Fruit fly (Drosophila melanogaster) whole organism, pupa: Measurements from ENCODE around the gene RabGGTb.
A peak's percentile ranks its signal among the peaks of the same experiment; 100 is the strongest.

Experiments
- CG10348 ChIP-seq: fragments of 200-800 bp; sonication (Bioruptor generic); IDR thresholded peaks from 2 replicates; pipeline ENCODE4 v1.3.6; 2022; ENCODE audit warnings: missing biosample characterization, missing genetic modification characterization
- CG12605 ChIP-seq: fragments of 200-800 bp; sonication (Bioruptor generic); IDR thresholded peaks from 2 replicates; pipeline ENCODE4 v1.3.6; 2022; ENCODE audit warnings: missing biosample characterization, missing genetic modification characterization
- CG13204 ChIP-seq: fragments of 200-800 bp; sonication (Bioruptor generic); optimal IDR thresholded peaks from 2 replicates; lab custom pipeline; 2018; ENCODE audit warnings: missing biosample characterization, mild to moderate bottlenecking, missing genetic modification characterization, moderate library complexity
- CG14655 ChIP-seq: fragments of 200-800 bp; sonication (Bioruptor generic); optimal IDR thresholded peaks from 3 replicates; lab custom pipeline; 2017; ENCODE audit warnings: mild to moderate bottlenecking, missing biosample characterization, missing genetic modification reagents, missing genetic modification characterization
- CG15710 ChIP-seq: fragments of 200-800 bp; sonication (Bioruptor generic); optimal IDR thresholded peaks from 2 replicates; lab custom pipeline; 2018; ENCODE audit warnings: missing biosample characterization, mild to moderate bottlenecking, missing genetic modification characterization, moderate library complexity
- CG17806 ChIP-seq: fragments of 200-800 bp; sonication (Bioruptor generic); optimal IDR thresholded peaks from 2 replicates; lab custom pipeline; 2018; ENCODE audit warnings: missing biosample characterization, mild to moderate bottlenecking, missing genetic modification characterization, moderate library complexity
- CG32121 ChIP-seq: fragments of 200-800 bp; sonication (Bioruptor generic); IDR thresholded peaks from 2 replicates; pipeline ENCODE4 v1.3.6; 2022; ENCODE audit warnings: missing biosample characterization, missing genetic modification characterization
- CG34367 ChIP-seq: fragments of 200-800 bp; sonication (Bioruptor generic); optimal IDR thresholded peaks from 2 replicates; lab custom pipeline; 2018; ENCODE audit warnings: missing biosample characterization, mild to moderate bottlenecking, missing genetic modification characterization
- CG4496 ChIP-seq: fragments of 200-800 bp; sonication (Bioruptor generic); IDR thresholded peaks from 3 replicates; pipeline ENCODE4 v1.3.6; 2022; ENCODE audit warnings: missing biosample characterization, missing genetic modification characterization
- CG8159 ChIP-seq: fragments of 200-800 bp; sonication (Bioruptor generic); optimal IDR thresholded peaks from 3 replicates; lab custom pipeline; 2018; ENCODE audit warnings: missing biosample characterization, mild to moderate bottlenecking, missing genetic modification characterization, moderate library complexity
- CG8301 ChIP-seq: fragments of 200-800 bp; sonication (Bioruptor generic); optimal IDR thresholded peaks from 2 replicates; lab custom pipeline; 2018; ENCODE audit warnings: missing biosample characterization, mild to moderate bottlenecking, missing genetic modification characterization
- CG9948 ChIP-seq: fragments of 200-800 bp; sonication (Bioruptor generic); optimal IDR thresholded peaks from 2 replicates; lab custom pipeline; 2018; ENCODE audit warnings: missing biosample characterization, mild to moderate bottlenecking, missing genetic modification characterization, moderate library complexity
- D1 ChIP-seq: fragments of 200-800 bp; sonication (Bioruptor generic); optimal IDR thresholded peaks from 2 replicates; lab custom pipeline; 2018; ENCODE audit warnings: missing biosample characterization, mild to moderate bottlenecking, missing genetic modification characterization, moderate library complexity
- EcR ChIP-seq: fragments of 200-800 bp; sonication (Bioruptor generic); optimal IDR thresholded peaks from 3 replicates; lab custom pipeline; 2019; ENCODE audit warnings: missing biosample characterization, missing genetic modification characterization, mild to moderate bottlenecking, moderate library complexity, missing genetic modification reagents
- Ets98B ChIP-seq: fragments of 200-800 bp; sonication (Bioruptor generic); IDR thresholded peaks from 2 replicates; pipeline ENCODE4 v1.3.6; 2022; ENCODE audit warnings: missing biosample characterization, missing genetic modification characterization
- Pif1A ChIP-seq: fragments of 200-800 bp; sonication (Bioruptor generic); optimal IDR thresholded peaks from 3 replicates; lab custom pipeline; 2016; ENCODE audit warnings: missing biosample characterization, missing genetic modification characterization
- Pif1B ChIP-seq: fragments of 200-800 bp; sonication (Bioruptor generic); optimal IDR thresholded peaks from 3 replicates; lab custom pipeline; 2016; ENCODE audit warnings: missing biosample characterization, missing genetic modification characterization
- Snoo ChIP-seq: fragments of 200-800 bp; sonication (Bioruptor generic); optimal IDR thresholded peaks from 3 replicates; lab custom pipeline; 2017; ENCODE audit warnings: missing biosample characterization, mild to moderate bottlenecking, missing genetic modification characterization, inconsistent platforms
- fd96Ca ChIP-seq: fragments of 200-800 bp; sonication (Bioruptor generic); IDR thresholded peaks from 3 replicates; pipeline ENCODE4 v1.3.6; 2022; ENCODE audit warnings: missing biosample characterization, missing genetic modification characterization
- gl ChIP-seq: fragments of 200-800 bp; sonication (Bioruptor generic); optimal IDR thresholded peaks from 2 replicates; lab custom pipeline; 2018; ENCODE audit warnings: missing biosample characterization, mild to moderate bottlenecking, missing genetic modification characterization
- rn ChIP-seq: fragments of 200-800 bp; sonication (Bioruptor generic); IDR thresholded peaks from 2 replicates; pipeline ENCODE4 v1.3.6; 2022; ENCODE audit warnings: missing biosample characterization, missing genetic modification characterization

The RabGGTb gene

dm6 chr2L:2862621-2862962 is 16.3 kb upstream of the RabGGTb start:
- no peak for TF ChIP-seq CG32121 (GFP tag; lab: Robert Waterston, UW)
- no peak for TF ChIP-seq Pif1A (GFP tag; lab: Kevin White, UChicago)
- no peak for TF ChIP-seq CG12605 (GFP tag; lab: Robert Waterston, UW)
- TF ChIP-seq CG9948 (tag; lab: Kevin White, UChicago) = no peak
- no peak for TF ChIP-seq Pif1B (GFP tag; lab: Kevin White, UChicago)
- no peak for TF ChIP-seq CG17806 (tag; lab: Kevin White, UChicago)
- TF ChIP-seq rn (GFP tag; lab: Robert Waterston, UW) = no peak
- no peak for TF ChIP-seq EcR (GFP tag; lab: Kevin White, UChicago)
- no peak for TF ChIP-seq Ets98B (GFP tag; lab: Robert Waterston, UW)
- no peak for TF ChIP-seq CG34367 (tag; lab: Kevin White, UChicago)

DNA sequence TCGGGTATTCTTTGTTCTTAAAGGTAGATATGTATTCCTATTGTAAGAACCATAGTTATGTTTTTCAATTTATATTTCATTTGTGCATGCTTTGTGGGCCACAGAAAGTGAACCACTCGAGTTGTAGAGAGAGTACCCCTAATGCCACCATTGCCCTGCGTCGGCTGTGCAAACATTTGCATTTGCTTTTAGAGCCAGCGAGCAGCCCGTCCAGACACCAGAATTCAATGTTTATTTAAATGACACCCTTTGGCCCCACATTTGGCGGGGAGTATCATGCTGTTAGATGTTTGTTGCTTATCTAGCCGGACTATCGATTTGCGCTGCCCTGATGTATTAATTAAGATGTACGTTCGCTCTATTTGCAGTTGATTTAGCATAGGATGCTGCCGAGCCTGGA is 14.3 kb upstream of the RabGGTb start:
- TF ChIP-seq EcR (GFP tag; lab: Kevin White, UChicago) = no peak
- no peak for TF ChIP-seq Pif1B (GFP tag; lab: Kevin White, UChicago)
- TF ChIP-seq CG17806 (tag; lab: Kevin White, UChicago) = no peak
- TF ChIP-seq fd96Ca = no peak
- TF ChIP-seq CG13204 (GFP tag; lab: Kevin White, UChicago) = no peak

- TF ChIP-seq CG14655 = no peak
- TF ChIP-seq Snoo = no peak
- TF ChIP-seq CG12605 (GFP tag; lab: Robert Waterston, UW) = no peak
- TF ChIP-seq CG32121 (GFP tag; lab: Robert Waterston, UW) = no peak
- no peak for TF ChIP-seq Pif1B (GFP tag; lab: Kevin White, UChicago)
- TF ChIP-seq CG13204 (GFP tag; lab: Kevin White, UChicago) = no peak
- TF ChIP-seq Pif1A (GFP tag; lab: Kevin White, UChicago) = no peak
- TF ChIP-seq EcR (GFP tag; lab: Kevin White, UChicago) = no peak
- no peak for TF ChIP-seq fd96Ca
- no peak for TF ChIP-seq Ets98B (GFP tag; lab: Robert Waterston, UW)
- TF ChIP-seq CG9948 (tag; lab: Kevin White, UChicago) = no peak
- TF ChIP-seq D1 (tag; lab: Kevin White, UChicago) = no peak
- no peak for TF ChIP-seq CG17806 (tag; lab: Kevin White, UChicago)
- no peak for TF ChIP-seq CG8159 (tag; lab: Kevin White, UChicago)
- TF ChIP-seq CG15710 (tag; lab: Kevin White, UChicago) = no peak
- TF ChIP-seq CG4496 (GFP tag; lab: Robert Waterston, UW) = no peak
- no peak for TF ChIP-seq gl (tag; lab: Kevin White, UChicago)
These were observed 13.2 kb upstream of the RabGGTb start for dm6 chr2L:2865560-2866309.

DNA sequence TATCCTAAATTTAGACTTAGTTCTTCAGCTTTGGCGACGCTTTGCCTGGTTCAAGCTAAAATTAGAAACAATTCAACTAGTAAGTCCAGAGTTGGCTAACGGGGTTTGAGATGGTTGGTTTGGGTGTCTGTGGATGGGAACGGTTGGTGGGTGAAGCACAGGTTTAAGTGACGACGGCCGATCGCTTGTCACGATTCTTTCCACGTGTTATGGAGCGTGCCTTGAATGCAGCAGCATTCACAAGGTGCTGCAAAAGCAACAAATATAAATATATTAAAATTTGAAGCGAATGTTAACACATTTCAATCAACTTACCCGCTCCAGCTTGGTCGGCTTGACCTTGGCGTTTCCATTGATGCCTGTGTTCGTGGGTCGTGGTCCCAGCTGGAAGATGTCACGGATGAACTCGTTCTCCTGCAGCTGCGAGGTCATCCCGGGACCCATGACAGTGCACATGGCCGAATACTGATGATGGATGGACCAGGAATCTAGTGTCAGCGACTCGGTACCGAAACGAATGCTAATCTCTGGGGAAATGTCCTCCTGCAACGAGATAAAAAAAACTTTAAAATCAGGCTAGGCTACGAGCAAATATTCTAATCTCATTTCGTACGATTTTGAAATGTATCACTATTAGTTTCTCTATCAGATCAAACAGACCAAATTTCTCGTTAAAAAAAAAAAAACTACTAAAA is 9.8 kb upstream of the RabGGTb start, which contains the start of gene CG8813:
CG8813 (plus strand) TSS at position 645 of the 695 bp plus-strand sequence.
- TF ChIP-seq CG8301 (no peak), Ets98B (GFP tag; lab: Robert Waterston, UW) (no peak), CG13204 (GFP tag; lab: Kevin White, UChicago) (no peak), CG9948 (tag; lab: Kevin White, UChicago) (no peak), CG8159 (tag; lab: Kevin White, UChicago) (no peak), fd96Ca (no peak), CG15710 (tag; lab: Kevin White, UChicago) (no peak), CG32121 (GFP tag; lab: Robert Waterston, UW) (no peak)

DNA sequence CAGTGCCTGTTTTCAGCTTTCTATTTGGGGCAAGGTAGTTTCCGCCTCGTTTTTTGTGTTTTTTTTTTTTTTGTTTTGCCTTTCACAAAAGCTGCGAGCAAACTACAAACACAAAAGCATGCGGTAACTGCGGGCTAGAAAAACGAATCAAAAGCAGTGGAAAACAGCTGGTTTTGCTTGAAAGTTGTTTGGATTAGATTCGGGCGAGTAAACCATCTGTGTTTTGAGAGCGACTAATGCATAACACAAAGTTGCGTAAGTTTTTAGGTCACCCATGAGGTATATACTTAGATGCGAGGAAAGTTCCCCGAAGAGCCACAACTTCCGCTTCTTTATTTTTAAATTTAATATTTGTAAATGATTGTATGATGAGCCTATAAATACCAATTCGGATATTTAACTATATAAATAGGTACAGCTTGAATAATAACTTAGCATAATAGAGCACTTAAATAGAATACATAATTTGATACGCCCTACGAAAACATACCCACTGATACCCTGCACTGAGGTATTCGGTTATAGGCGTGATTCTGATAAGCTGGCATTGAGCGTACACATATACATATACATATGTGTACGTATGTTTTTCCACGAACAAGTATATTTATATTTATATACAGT is 6.5 kb upstream of the RabGGTb start:
- TF ChIP-seq Ets98B (GFP tag; lab: Robert Waterston, UW) (peak; percentile 32; the same call in 1 of the 2 replicates), Snoo (no peak)

DNA sequence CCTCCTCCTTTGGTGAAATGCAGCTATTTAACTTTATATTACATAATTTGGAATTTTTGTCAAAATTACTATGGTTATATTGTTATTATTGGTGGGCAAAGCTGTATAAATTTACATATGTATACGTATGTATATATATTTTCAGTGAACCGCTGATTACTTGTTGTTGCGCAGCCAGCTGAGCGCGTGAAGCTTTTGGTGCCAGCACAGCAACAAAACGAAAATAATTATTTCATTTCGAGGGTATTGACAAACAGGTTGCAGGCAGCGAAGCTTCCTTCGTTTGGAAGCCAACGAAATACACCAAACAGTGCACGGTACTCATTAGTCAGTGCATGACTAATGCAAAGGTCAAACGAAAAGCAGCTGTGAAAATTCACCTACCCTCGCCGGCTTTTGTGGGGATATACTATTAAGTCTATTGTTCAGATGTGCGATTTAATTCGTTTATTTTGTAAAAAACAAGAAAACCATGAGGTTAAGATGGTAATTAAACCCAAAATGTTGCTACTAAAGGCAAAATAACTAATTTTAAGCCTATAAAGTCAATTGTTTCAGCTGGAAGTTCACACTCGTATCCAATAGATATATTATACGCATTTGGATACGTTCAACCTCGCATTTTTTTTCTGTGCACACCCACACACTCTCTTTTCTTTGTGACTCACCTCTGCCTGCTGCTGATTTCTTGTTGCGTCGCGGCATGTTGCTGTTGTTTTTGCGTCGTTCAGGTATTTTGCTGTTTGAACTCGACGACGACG is 5.8 kb upstream of the RabGGTb start:
- TF ChIP-seq CG13204 (GFP tag; lab: Kevin White, UChicago) (no peak), Ets98B (GFP tag; lab: Robert Waterston, UW) (peak; percentile 20; the same call in 1 of the 2 replicates), fd96Ca (peak; percentile 48; the same call in 1 of the 3 replicates), Pif1A (GFP tag; lab: Kevin White, UChicago) (peak; percentile 22), D1 (tag; lab: Kevin White, UChicago) (no peak), CG9948 (tag; lab: Kevin White, UChicago) (peak; percentile 32), CG8301 (peak; percentile 0), CG10348 (GFP tag; lab: Robert Waterston, UW) (no peak), CG12605 (GFP tag; lab: Robert Waterston, UW) (no peak), CG4496 (GFP tag; lab: Robert Waterston, UW) (no peak; the same call in 2 of the 3 replicates), EcR (GFP tag; lab: Kevin White, UChicago) (peak; percentile 1), Pif1B (GFP tag; lab: Kevin White, UChicago) (peak; percentile 1), CG34367 (tag; lab: Kevin White, UChicago) (no peak), rn (GFP tag; lab: Robert Waterston, UW) (no peak), Snoo (peak; percentile 37), CG17806 (tag; lab: Kevin White, UChicago) (no peak), gl (tag; lab: Kevin White, UChicago) (no peak), CG14655 (no peak), CG32121 (GFP tag; lab: Robert Waterston, UW) (0 out of 2 replicates have a peak, but pooled peaks have one; percentile 47), CG15710 (tag; lab: Kevin White, UChicago) (peak; percentile 27), CG8159 (tag; lab: Kevin White, UChicago) (peak; percentile 42)
